Fruit fly (Drosophila melanogaster) whole organism, embryonic: Measurements from ENCODE around the gene mRpS31.

ENCODE experiments used
- Atf6 ChIP-seq: fragments of 200-800 bp; sonication (Bioruptor generic); IDR thresholded peaks from 2 replicates; pipeline ENCODE4 v1.3.6; 2022; ENCODE audit warnings: missing biosample characterization, missing genetic modification characterization
- Bteb2 ChIP-seq: fragments of 200-800 bp; sonication (Bioruptor generic); optimal IDR thresholded peaks from 2 replicates; lab custom pipeline; 2016; ENCODE audit warnings: missing biosample characterization, missing genetic modification characterization
- CG11093 ChIP-seq: fragments of 200-800 bp; sonication (Bioruptor generic); IDR thresholded peaks from 3 replicates; pipeline ENCODE4 v1.3.6; 2022; ENCODE audit warnings: missing biosample characterization, missing genetic modification characterization
- CG11456 ChIP-seq: fragments of 200-800 bp; sonication (Bioruptor generic); IDR thresholded peaks from 3 replicates; pipeline ENCODE4 v1.3.6; 2022; ENCODE audit warnings: missing biosample characterization, missing genetic modification characterization
- CG11560 ChIP-seq: fragments of 200-800 bp; sonication (Bioruptor generic); IDR thresholded peaks from 3 replicates; pipeline ENCODE4 v1.3.6; 2022; ENCODE audit warnings: missing biosample characterization, missing genetic modification characterization
- CG11723 ChIP-seq: fragments of 200-800 bp; sonication (Bioruptor generic); optimal IDR thresholded peaks from 2 replicates; lab custom pipeline; 2017; ENCODE audit warnings: missing biosample characterization, mild to moderate bottlenecking, missing genetic modification characterization
- CG12769 ChIP-seq: fragments of 200-800 bp; sonication (Bioruptor generic); optimal IDR thresholded peaks from 2 replicates; lab custom pipeline; 2019; ENCODE audit warnings: missing biosample characterization, mild to moderate bottlenecking, missing genetic modification characterization, moderate library complexity
- CG13424 ChIP-seq: fragments of 200-800 bp; sonication (Bioruptor generic); optimal IDR thresholded peaks from 2 replicates; lab custom pipeline; 2019; ENCODE audit warnings: missing biosample characterization, mild to moderate bottlenecking, missing genetic modification characterization, moderate library complexity
- CG13624 ChIP-seq: fragments of 200-800 bp; sonication (Bioruptor generic); optimal IDR thresholded peaks from 2 replicates; lab custom pipeline; 2016; ENCODE audit warnings: missing biosample characterization, missing genetic modification characterization
- CG14014 ChIP-seq: fragments of 200-800 bp; sonication (Bioruptor generic); IDR thresholded peaks from 2 replicates; pipeline ENCODE4 v1.3.6; 2022; ENCODE audit warnings: missing biosample characterization, missing genetic modification characterization
- CG14441 ChIP-seq: fragments of 200-800 bp; sonication (Bioruptor generic); IDR thresholded peaks from 2 replicates; pipeline ENCODE4 v1.3.6; 2022; ENCODE audit warnings: missing biosample characterization, missing genetic modification characterization
- CG17186 ChIP-seq: fragments of 200-800 bp; sonication (Bioruptor generic); optimal IDR thresholded peaks from 3 replicates; lab custom pipeline; 2017; ENCODE audit warnings: missing biosample characterization, missing genetic modification reagents, missing genetic modification characterization
- CG1792 ChIP-seq: fragments of 200-800 bp; sonication (Bioruptor generic); optimal IDR thresholded peaks from 2 replicates; lab custom pipeline; 2016; ENCODE audit warnings: missing biosample characterization, missing genetic modification characterization
- CG2199 ChIP-seq: fragments of 200-800 bp; sonication (Bioruptor generic); IDR thresholded peaks from 3 replicates; pipeline ENCODE4 v1.3.6; 2022; ENCODE audit warnings: missing biosample characterization, missing genetic modification characterization
- CG30431 ChIP-seq: fragments of 200-800 bp; sonication (Bioruptor generic); optimal IDR thresholded peaks from 2 replicates; lab custom pipeline; 2017; ENCODE audit warnings: missing biosample characterization, missing genetic modification characterization
- CG31441 ChIP-seq: fragments of 200-800 bp; sonication (Bioruptor generic); IDR thresholded peaks from 2 replicates; pipeline ENCODE4 v1.3.6; 2022; ENCODE audit warnings: missing biosample characterization, missing genetic modification characterization
- CG3407 ChIP-seq: fragments of 200-800 bp; sonication (Bioruptor generic); optimal IDR thresholded peaks from 2 replicates; lab custom pipeline; 2018; ENCODE audit warnings: missing biosample characterization, mild to moderate bottlenecking, missing genetic modification characterization
- CG34224 ChIP-seq: fragments of 200-800 bp; sonication (Bioruptor generic); IDR thresholded peaks from 3 replicates; pipeline ENCODE4 v1.3.6; 2022; ENCODE audit warnings: missing biosample characterization, missing genetic modification characterization; ENCODE audit not compliant: partially characterized antibody
- CG3838 ChIP-seq: fragments of 200-800 bp; sonication (Bioruptor generic); optimal IDR thresholded peaks from 3 replicates; lab custom pipeline; 2016; ENCODE audit warnings: missing biosample characterization, missing genetic modification characterization
- CG4282 ChIP-seq: fragments of 200-800 bp; sonication (Bioruptor generic); optimal IDR thresholded peaks from 2 replicates; lab custom pipeline; 2016; ENCODE audit warnings: missing biosample characterization, missing genetic modification characterization
- CG6765 ChIP-seq: fragments of 200-800 bp; sonication (Bioruptor generic); optimal IDR thresholded peaks from 3 replicates; lab custom pipeline; 2017; ENCODE audit warnings: missing biosample characterization, mild to moderate bottlenecking, missing genetic modification characterization
- CG6813 ChIP-seq: fragments of 200-800 bp; sonication (Bioruptor generic); optimal IDR thresholded peaks from 2 replicates; lab custom pipeline; 2017; ENCODE audit warnings: missing biosample characterization, missing genetic modification characterization, mild to moderate bottlenecking, moderate library complexity, missing genetic modification reagents
- CG7786 ChIP-seq: fragments of 200-800 bp; sonication (Bioruptor generic); optimal IDR thresholded peaks from 2 replicates; lab custom pipeline; 2016; ENCODE audit warnings: missing biosample characterization, missing genetic modification characterization
- CG8281 ChIP-seq: fragments of 200-800 bp; sonication (Bioruptor generic); optimal IDR thresholded peaks from 2 replicates; lab custom pipeline; 2018; ENCODE audit warnings: missing biosample characterization, mild to moderate bottlenecking, missing genetic modification characterization, moderate library complexity
- CG8944 ChIP-seq: fragments of 200-800 bp; sonication (Bioruptor generic); optimal IDR thresholded peaks from 3 replicates; lab custom pipeline; 2016; ENCODE audit warnings: missing biosample characterization, missing genetic modification characterization
- D ChIP-seq, 2 experiments: fragments of 200-800 bp in 1 of 2; fragments of >200 bp in 1 of 2; sonication (Bioruptor generic) in 1 of 2; optimal IDR thresholded peaks; 2 replicates in 1 of 2; 3 replicates in 1 of 2; lab custom pipeline; 2017; ENCODE audit warnings: mild to moderate bottlenecking in 1 of 2, missing biosample characterization in 1 of 2, missing genetic modification characterization in 1 of 2, missing genetic modification reagents in 1 of 2
- Doc2 ChIP-seq: fragments of 200-800 bp; sonication (Bioruptor generic); IDR thresholded peaks from 2 replicates; pipeline ENCODE4 v1.3.6; 2022; ENCODE audit warnings: missing biosample characterization, missing genetic modification characterization
- Eip74EF ChIP-seq, 2 experiments: fragments of 200-800 bp in 1 of 2; fragments of >200 bp in 1 of 2; sonication (Bioruptor generic) in 1 of 2; optimal IDR thresholded peaks; 2 replicates each; lab custom pipeline; 2017 to 2019; ENCODE audit warnings: missing biosample characterization in 2 of 2, missing genetic modification characterization in 2 of 2, mild to moderate bottlenecking in 1 of 2, moderate library complexity in 1 of 2
- Ets97D ChIP-seq: fragments of 200-800 bp; sonication (Bioruptor generic); optimal IDR thresholded peaks from 3 replicates; lab custom pipeline; 2016; ENCODE audit warnings: missing biosample characterization, missing genetic modification characterization
- GATAe ChIP-seq: fragments of 200-800 bp; sonication (Bioruptor generic); conservative IDR thresholded peaks from 2 replicates; pipeline ENCODE4 v1.3.6; 2022; ENCODE audit warnings: missing biosample characterization, missing genetic modification characterization
- H15 ChIP-seq: fragments of 200-800 bp; sonication (Bioruptor generic); IDR thresholded peaks from 3 replicates; pipeline ENCODE4 v1.3.6; 2022; ENCODE audit warnings: missing biosample characterization, missing genetic modification characterization
- Myb ChIP-seq: fragments of 200-800 bp; sonication (Bioruptor generic); optimal IDR thresholded peaks from 2 replicates; lab custom pipeline; 2016; ENCODE audit warnings: missing biosample characterization, missing genetic modification characterization
- Poxn ChIP-seq: fragments of 200-800 bp; sonication (Bioruptor generic); IDR thresholded peaks from 2 replicates; pipeline ENCODE4 v1.3.6; 2022; ENCODE audit warnings: missing biosample characterization, missing genetic modification characterization
- Six4 ChIP-seq: fragments of 200-800 bp; sonication (Bioruptor generic); optimal IDR thresholded peaks from 2 replicates; lab custom pipeline; 2016; ENCODE audit warnings: missing biosample characterization, missing genetic modification characterization
- Sox102F ChIP-seq: fragments of 200-800 bp; sonication (Bioruptor generic); optimal IDR thresholded peaks from 2 replicates; lab custom pipeline; 2018; ENCODE audit warnings: missing biosample characterization, mild to moderate bottlenecking, missing genetic modification characterization, moderate library complexity
- Ssrp ChIP-seq: fragments of 200-800 bp; sonication (Bioruptor generic); optimal IDR thresholded peaks from 2 replicates; lab custom pipeline; 2018; ENCODE audit warnings: missing biosample characterization, mild to moderate bottlenecking, missing genetic modification characterization, moderate library complexity
- Xrp1 ChIP-seq: fragments of 200-800 bp; sonication (Bioruptor generic); IDR thresholded peaks from 2 replicates; pipeline ENCODE4 v1.3.6; 2022; ENCODE audit warnings: missing biosample characterization, missing genetic modification characterization
- cas ChIP-seq: fragments of 200-800 bp; sonication (Bioruptor generic); IDR thresholded peaks from 2 replicates; pipeline ENCODE4 v1.3.6; 2022; ENCODE audit warnings: missing biosample characterization, missing genetic modification characterization
- chm ChIP-seq: fragments of 200-800 bp; sonication (Bioruptor generic); IDR thresholded peaks from 2 replicates; pipeline ENCODE4 v1.3.6; 2022; ENCODE audit warnings: missing biosample characterization, missing genetic modification characterization
- corto ChIP-seq: fragments of 200-800 bp; sonication (Bioruptor generic); optimal IDR thresholded peaks from 2 replicates; lab custom pipeline; 2016; ENCODE audit warnings: missing biosample characterization, mild to moderate bottlenecking, missing genetic modification characterization, moderate library complexity
- exex ChIP-seq: fragments of 200-800 bp; sonication (Bioruptor generic); optimal IDR thresholded peaks from 4 replicates; lab custom pipeline; 2018; ENCODE audit warnings: missing biosample characterization, mild to moderate bottlenecking, missing genetic modification characterization, moderate library complexity
- fd3F ChIP-seq: fragments of 200-800 bp; sonication (Bioruptor generic); optimal IDR thresholded peaks from 2 replicates; lab custom pipeline; 2018; ENCODE audit warnings: missing biosample characterization, mild to moderate bottlenecking, missing genetic modification characterization, moderate library complexity
- fd64A ChIP-seq: fragments of 200-800 bp; sonication (Bioruptor generic); optimal IDR thresholded peaks from 3 replicates; lab custom pipeline; 2018; ENCODE audit warnings: missing biosample characterization, mild to moderate bottlenecking, missing genetic modification characterization
- ind ChIP-seq: fragments of 200-800 bp; sonication (Bioruptor generic); optimal IDR thresholded peaks from 3 replicates; lab custom pipeline; 2016; ENCODE audit warnings: missing biosample characterization, missing genetic modification characterization
- jing ChIP-seq: fragments of 200-800 bp; sonication (Bioruptor generic); optimal IDR thresholded peaks from 2 replicates; lab custom pipeline; 2018; ENCODE audit warnings: missing biosample characterization, mild to moderate bottlenecking, missing genetic modification characterization
- knrl ChIP-seq: fragments of 200-800 bp; sonication (Bioruptor generic); IDR thresholded peaks from 3 replicates; pipeline ENCODE4 v1.3.6; 2022; ENCODE audit warnings: missing biosample characterization, missing genetic modification characterization; ENCODE audit not compliant: partially characterized antibody
- lbe ChIP-seq: fragments of 200-800 bp; sonication (Bioruptor generic); optimal IDR thresholded peaks from 2 replicates; lab custom pipeline; 2016; ENCODE audit warnings: missing biosample characterization, mild to moderate bottlenecking, missing genetic modification characterization
- nau ChIP-seq: fragments of 200-800 bp; sonication (Bioruptor generic); optimal IDR thresholded peaks from 3 replicates; lab custom pipeline; 2017; ENCODE audit warnings: missing biosample characterization, mild to moderate bottlenecking, missing genetic modification characterization, missing genetic modification reagents
- nom ChIP-seq: fragments of 200-800 bp; sonication (Bioruptor generic); optimal IDR thresholded peaks from 2 replicates; lab custom pipeline; 2017; ENCODE audit warnings: missing biosample characterization, missing genetic modification characterization, mild to moderate bottlenecking, moderate library complexity, missing genetic modification reagents
- repo ChIP-seq: fragments of 200-800 bp; sonication (Bioruptor generic); optimal IDR thresholded peaks from 2 replicates; lab custom pipeline; 2016; ENCODE audit warnings: missing biosample characterization, missing genetic modification characterization
- sens-2 ChIP-seq: fragments of 200-800 bp; sonication (Bioruptor generic); IDR thresholded peaks from 2 replicates; pipeline ENCODE4 v1.3.6; 2022; ENCODE audit warnings: missing biosample characterization, missing genetic modification characterization

The mRpS31 gene

DNA sequence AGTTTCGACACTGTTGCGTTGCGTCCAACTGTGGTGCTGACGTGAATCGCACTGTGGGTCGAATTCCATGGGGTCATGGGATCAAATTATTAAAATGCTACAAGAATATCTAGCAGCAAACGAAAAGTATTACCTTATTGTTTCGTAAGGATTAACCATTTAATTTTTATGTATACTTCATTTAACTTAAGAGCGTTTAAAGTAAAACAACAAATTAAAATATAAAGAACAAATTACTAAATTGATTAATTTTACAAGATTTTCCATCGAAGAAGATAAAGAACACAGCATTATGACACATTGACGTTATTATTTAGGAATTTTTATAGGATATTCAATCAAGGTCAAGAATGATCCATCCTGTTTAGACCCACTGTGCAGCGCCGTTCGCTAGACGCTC lies 49.1 kb downstream of the mRpS31 start (continued):
- TF ChIP-seq Eip74EF (GFP tag; optimal IDR thresholded peaks at IDR 0.05; lab: Kevin White, UChicago) (peak in 1 of 2 experiments; percentile 68), nom (GFP tag; lab: Kevin White, UChicago) (no peak), Poxn (no peak), CG13424 (tag; lab: Kevin White, UChicago) (peak; percentile 58), Atf6 (GFP tag; lab: Robert Waterston, UW) (peak; percentile 11; the same call in 1 of the 2 replicates), CG8281 (tag; lab: Kevin White, UChicago) (no peak), Ssrp (tag; lab: Kevin White, UChicago) (peak; percentile 62), ind (GFP tag; lab: Kevin White, UChicago) (peak; percentile 21), fd64A (GFP tag; lab: Kevin White, UChicago) (no peak), Ets97D (GFP tag; lab: Kevin White, UChicago) (no peak), Six4 (GFP tag; lab: Kevin White, UChicago) (peak; percentile 14), CG14441 (GFP tag; lab: Robert Waterston, UW) (no peak), CG13624 (GFP tag; lab: Kevin White, UChicago) (no peak), Bteb2 (GFP tag; lab: Kevin White, UChicago) (peak; percentile 8), CG6813 (no peak), GATAe (GFP tag; lab: Robert Waterston, UW) (no peak), CG3407 (GFP tag; lab: Kevin White, UChicago) (peak; percentile 14), CG4282 (GFP tag; lab: Kevin White, UChicago) (no peak), CG34224 (GFP tag; lab: Robert Waterston, UW) (no peak), chm (no peak), Xrp1 (0 out of 2 replicates have a peak, but pooled peaks have one; percentile 44), CG7786 (no peak), H15 (no peak), CG6765 (GFP tag; lab: Kevin White, UChicago) (no peak), CG11723 (GFP tag; lab: Kevin White, UChicago) (no peak), repo (no peak), Myb (GFP tag; lab: Kevin White, UChicago) (no peak), lbe (GFP tag; lab: Kevin White, UChicago) (no peak), exex (tag; lab: Kevin White, UChicago) (no peak), CG30431 (GFP tag; lab: Kevin White, UChicago) (no peak), fd3F (GFP tag; lab: Kevin White, UChicago) (no peak), CG14014 (GFP tag; lab: Robert Waterston, UW) (no peak), sens-2 (no peak), CG31441 (GFP tag; lab: Robert Waterston, UW) (peak; percentile 75), CG2199 (no peak), cas (GFP tag; lab: Robert Waterston, UW) (no peak), D (optimal IDR thresholded peaks at IDR 0.05; lab: Kevin White, UChicago) (no peak), D (GFP tag; optimal IDR thresholded peaks at IDR 0.05; lab: Kevin White, UChicago) (peak; percentile 43), nau (GFP tag; lab: Kevin White, UChicago) (peak; percentile 2), CG11093 (GFP tag; lab: Robert Waterston, UW) (peak; percentile 45; the same call in 1 of the 3 replicates), CG11456 (GFP tag; lab: Robert Waterston, UW) (no peak), CG3838 (GFP tag; lab: Kevin White, UChicago) (no peak), Sox102F (GFP tag; lab: Kevin White, UChicago) (peak; percentile 72), CG1792 (GFP tag; lab: Kevin White, UChicago) (no peak), corto (GFP tag; lab: Kevin White, UChicago) (no peak), knrl (GFP tag; lab: Robert Waterston, UW) (no peak), CG12769 (tag; lab: Kevin White, UChicago) (no peak), jing (GFP tag; lab: Kevin White, UChicago) (peak; percentile 26), CG11560 (tag; lab: Robert Waterston, UW) (no peak), CG17186 (GFP tag; lab: Kevin White, UChicago) (no peak), Doc2 (GFP tag; lab: Robert Waterston, UW) (no peak), CG8944 (GFP tag; lab: Kevin White, UChicago) (no peak)
